Fruit fly (Drosophila melanogaster) whole organism, pupa: ENCODE measurements around the gene CG1324.

Source experiments
- CG10348 ChIP-seq: fragments of 200-800 bp; sonication (Bioruptor generic); IDR thresholded peaks from 2 replicates; pipeline ENCODE4 v1.3.6; 2022; ENCODE audit warnings: missing biosample characterization, missing genetic modification characterization
- CG34367 ChIP-seq: fragments of 200-800 bp; sonication (Bioruptor generic); optimal IDR thresholded peaks from 2 replicates; lab custom pipeline; 2018; ENCODE audit warnings: missing biosample characterization, mild to moderate bottlenecking, missing genetic modification characterization
- CG8159 ChIP-seq: fragments of 200-800 bp; sonication (Bioruptor generic); optimal IDR thresholded peaks from 3 replicates; lab custom pipeline; 2018; ENCODE audit warnings: missing biosample characterization, mild to moderate bottlenecking, missing genetic modification characterization, moderate library complexity
- CG9948 ChIP-seq: fragments of 200-800 bp; sonication (Bioruptor generic); optimal IDR thresholded peaks from 2 replicates; lab custom pipeline; 2018; ENCODE audit warnings: missing biosample characterization, mild to moderate bottlenecking, missing genetic modification characterization, moderate library complexity
- Ets98B ChIP-seq: fragments of 200-800 bp; sonication (Bioruptor generic); IDR thresholded peaks from 2 replicates; pipeline ENCODE4 v1.3.6; 2022; ENCODE audit warnings: missing biosample characterization, missing genetic modification characterization
- Pif1B ChIP-seq: fragments of 200-800 bp; sonication (Bioruptor generic); optimal IDR thresholded peaks from 3 replicates; lab custom pipeline; 2016; ENCODE audit warnings: missing biosample characterization, missing genetic modification characterization
- fd96Ca ChIP-seq: fragments of 200-800 bp; sonication (Bioruptor generic); IDR thresholded peaks from 3 replicates; pipeline ENCODE4 v1.3.6; 2022; ENCODE audit warnings: missing biosample characterization, missing genetic modification characterization
- gl ChIP-seq: fragments of 200-800 bp; sonication (Bioruptor generic); optimal IDR thresholded peaks from 2 replicates; lab custom pipeline; 2018; ENCODE audit warnings: missing biosample characterization, mild to moderate bottlenecking, missing genetic modification characterization

DNA sequence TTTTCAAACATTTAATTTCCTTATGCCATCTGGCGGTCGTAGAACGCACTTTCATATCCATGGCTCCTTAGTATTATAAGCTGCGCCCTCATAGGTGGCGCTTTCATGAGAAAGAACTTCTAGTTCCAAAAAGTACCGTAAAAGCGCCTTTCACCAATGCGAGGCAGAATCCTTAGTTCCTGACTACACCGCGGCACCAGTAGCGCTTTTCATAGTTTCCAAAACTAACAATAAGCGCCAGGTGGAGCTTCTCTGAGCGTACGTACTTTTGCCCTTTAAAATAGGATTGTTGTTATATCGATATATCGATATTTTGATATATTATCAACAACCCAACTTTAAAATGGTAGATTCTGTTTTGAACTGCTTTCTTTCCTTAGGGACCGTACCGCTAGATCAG, 24.7 kb upstream of the CG1324 start:
- TF ChIP-seq Ets98B (GFP tag; lab: Robert Waterston, UW) (no peak), CG34367 (tag; lab: Kevin White, UChicago) (no peak), CG10348 (GFP tag; lab: Robert Waterston, UW) (no peak), CG9948 (tag; lab: Kevin White, UChicago) (no peak), gl (tag; lab: Kevin White, UChicago) (no peak), Pif1B (GFP tag; lab: Kevin White, UChicago) (no peak), fd96Ca (no peak), CG8159 (tag; lab: Kevin White, UChicago) (no peak)
